Worm (Caenorhabditis elegans): ENCODE measurements around the gene frpr-13.
A peak's percentile ranks its signal among the peaks of the same experiment; 100 is the strongest.

- TF ChIP-seq zim-3 (tag; optimal IDR thresholded peaks at IDR 0.05) (peak; percentile 44), F39B2.1 (GFP tag; IDR thresholded peaks at IDR 0.05) (no peak), snpc-1.1 (tag; optimal IDR thresholded peaks at IDR 0.05; ENCODE audit: insufficient read depth) (no peak), C17E4.6 (GFP tag; IDR thresholded peaks at IDR 0.05) (no peak), ets-4 (GFP tag; optimal IDR thresholded peaks at IDR 0.05) (peak; percentile 69), F57C9.4 (tag; optimal IDR thresholded peaks at IDR 0.05) (no peak), T26A5.8 (tag; optimal IDR thresholded peaks at IDR 0.05) (no peak)
Observed at ce11 chrV:8936184-8936589, 37.3 kb downstream of the frpr-13 start, which contains the start of gene unc-23.

All from whole organism, young adult.